Worm (Caenorhabditis elegans) whole organism, L3 larva: Measurements from ENCODE around the gene F59B2.12.

ENCODE experiments used
- ZK546.5 ChIP-seq: sonication (generic microtip); optimal IDR thresholded peaks from 2 replicates; lab custom pipeline; 2017; ENCODE audit warnings: missing biosample characterization, missing genetic modification characterization
- aly-2 ChIP-seq: fragments of 150-350 bp; optimal IDR thresholded peaks from 2 replicates; lab custom pipeline; 2014; ENCODE audit warnings: missing biosample characterization, missing genetic modification characterization
- ama-1 ChIP-seq: fragments of 150-350 bp; optimal IDR thresholded peaks from 2 replicates; lab custom pipeline; 2018
- ceh-16 ChIP-seq: sonication (generic microtip); optimal IDR thresholded peaks from 2 replicates; lab custom pipeline; 2017; ENCODE audit warnings: missing biosample characterization, missing genetic modification characterization
- ceh-28 ChIP-seq: fragments of 150-350 bp; optimal IDR thresholded peaks from 2 replicates; lab custom pipeline; 2014; ENCODE audit warnings: missing biosample characterization, missing genetic modification reagents, missing genetic modification characterization
- ceh-9 ChIP-seq: sonication (generic microtip); optimal IDR thresholded peaks from 2 replicates; lab custom pipeline; 2018; ENCODE audit warnings: missing biosample characterization, missing genetic modification characterization
- daf-12 ChIP-seq: fragments of 150-350 bp; optimal IDR thresholded peaks from 2 replicates; lab custom pipeline; 2014; ENCODE audit warnings: missing biosample characterization, missing genetic modification reagents, missing genetic modification characterization
- egl-27 ChIP-seq: sonication (generic microtip); optimal IDR thresholded peaks from 4 replicates; lab custom pipeline; 2017; ENCODE audit warnings: missing biosample characterization, missing genetic modification reagents, missing genetic modification characterization
- elt-1 ChIP-seq: fragments of 150-350 bp; optimal IDR thresholded peaks from 2 replicates; lab custom pipeline; 2014; ENCODE audit warnings: missing biosample characterization, missing genetic modification characterization
- elt-2 ChIP-seq: sonication (generic microtip); optimal IDR thresholded peaks from 2 replicates; lab custom pipeline; 2016; ENCODE audit warnings: missing genetic modification reagents, mild to moderate bottlenecking, missing genetic modification characterization, missing compliant biosample characterization
- elt-3 ChIP-seq, 3 experiments: fragments of 150-350 bp in 1 of 3; sonication (generic microtip) in 2 of 3; optimal IDR thresholded peaks; 2 replicates in 2 of 3; 4 replicates in 1 of 3; lab custom pipeline; 2014 to 2017; ENCODE audit warnings: missing biosample characterization in 3 of 3, missing genetic modification characterization in 3 of 3
- fkh-10 ChIP-seq: sonication (generic microtip); optimal IDR thresholded peaks from 2 replicates; lab custom pipeline; 2017; ENCODE audit warnings: missing biosample characterization, missing genetic modification reagents, missing genetic modification characterization
- fos-1 ChIP-seq: fragments of 150-350 bp; optimal IDR thresholded peaks from 2 replicates; lab custom pipeline; 2014; ENCODE audit warnings: missing biosample characterization, missing genetic modification characterization
- jun-1 ChIP-seq: fragments of 150-350 bp; optimal IDR thresholded peaks from 2 replicates; lab custom pipeline; 2014; ENCODE audit warnings: missing biosample characterization, missing genetic modification reagents, missing genetic modification characterization
- lin-15B ChIP-seq: fragments of 150-350 bp; optimal IDR thresholded peaks from 2 replicates; lab custom pipeline; 2014; ENCODE audit warnings: missing biosample characterization, missing genetic modification characterization
- lsy-12 ChIP-seq: sonication (generic microtip); optimal IDR thresholded peaks from 2 replicates; lab custom pipeline; 2016; ENCODE audit warnings: mild to moderate bottlenecking, missing genetic modification characterization, missing compliant biosample characterization
- nhr-11 ChIP-seq: fragments of 150-350 bp; optimal IDR thresholded peaks from 2 replicates; lab custom pipeline; 2014; ENCODE audit warnings: missing biosample characterization, missing genetic modification characterization
- nhr-77 ChIP-seq: fragments of 150-350 bp; optimal IDR thresholded peaks from 2 replicates; lab custom pipeline; 2014; ENCODE audit warnings: missing biosample characterization, missing genetic modification characterization
- pha-4 ChIP-seq: fragments of 150-350 bp; optimal IDR thresholded peaks from 2 replicates; lab custom pipeline; 2014; ENCODE audit warnings: missing biosample characterization, missing genetic modification reagents, missing genetic modification characterization
- pqm-1 ChIP-seq: fragments of 150-350 bp; optimal IDR thresholded peaks from 2 replicates; lab custom pipeline; 2017; ENCODE audit warnings: missing biosample characterization, missing genetic modification characterization, inconsistent platforms
- snpc-4 ChIP-seq: fragments of 150-350 bp; optimal IDR thresholded peaks from 2 replicates; lab custom pipeline; 2014; ENCODE audit warnings: missing biosample characterization, missing genetic modification characterization
- tbx-2 ChIP-seq: sonication (generic microtip); optimal IDR thresholded peaks from 2 replicates; lab custom pipeline; 2016; ENCODE audit warnings: mild to moderate bottlenecking, missing genetic modification characterization, missing compliant biosample characterization
- unc-62 ChIP-seq: fragments of 150-350 bp; sonication (generic microtip); optimal IDR thresholded peaks from 4 replicates; lab custom pipeline; 2014; ENCODE audit warnings: missing biosample characterization, missing genetic modification reagents, missing genetic modification characterization
- zag-1 ChIP-seq: fragments of 150-350 bp; optimal IDR thresholded peaks from 2 replicates; lab custom pipeline; 2014; ENCODE audit warnings: missing biosample characterization, missing genetic modification characterization

Gene F59B2.12

ce11 chrIII:9060267-9060666 lies 42.9 kb downstream of the F59B2.12 start:
- TF ChIP-seq pqm-1 (tag; lab: Kevin White, UChicago) (no peak), ama-1 (peak; percentile 17), jun-1 (no peak), nhr-77 (tag; lab: Kevin White, UChicago) (peak; percentile 50), ceh-28 (tag; lab: Kevin White, UChicago) (no peak), tbx-2 (tag; lab: Kevin White, UChicago) (no peak), pha-4 (peak; percentile 3), daf-12 (tag; lab: Kevin White, UChicago) (no peak), elt-2 (tag; lab: Kevin White, UChicago) (peak; percentile 17), unc-62 (no peak), zag-1 (tag; lab: Kevin White, UChicago) (no peak), snpc-4 (tag; lab: Kevin White, UChicago) (no peak), ZK546.5 (tag; lab: Kevin White, UChicago) (no peak), lin-15B (tag; lab: Kevin White, UChicago) (no peak), ceh-9 (no peak), ceh-16 (tag; lab: Kevin White, UChicago) (no peak), egl-27 (tag; lab: Kevin White, UChicago) (no peak), lsy-12 (tag; lab: Kevin White, UChicago) (no peak), elt-3 (tag; optimal IDR thresholded peaks at IDR 0.05; lab: Kevin White, UChicago) (no peak), elt-1 (tag; lab: Kevin White, UChicago) (no peak), fos-1 (peak; percentile 38)
- TF ChIP-seq, all 47 proteins: peak for 5

- TF ChIP-seq ceh-28 (tag; lab: Kevin White, UChicago) (no peak), nhr-11 (tag; lab: Kevin White, UChicago) (no peak), aly-2 (tag; lab: Kevin White, UChicago) (no peak), pqm-1 (tag; lab: Kevin White, UChicago) (peak; percentile 4), elt-2 (tag; lab: Kevin White, UChicago) (peak; percentile 55), fkh-10 (no peak)
These were observed 52.3 kb downstream of the F59B2.12 start for ce11 chrIII:9069712-9070111.
